Fruit fly (Drosophila melanogaster) whole organism, embryonic: ENCODE data around the gene mRpL51.

Source experiments
- Awh ChIP-seq: fragments of 200-800 bp; sonication (Bioruptor generic); IDR thresholded peaks from 2 replicates; pipeline ENCODE4, ENCODE4 v1.3.6; 2022; ENCODE audit warnings: missing biosample characterization, missing genetic modification characterization
- CG11560 ChIP-seq: fragments of 200-800 bp; sonication (Bioruptor generic); IDR thresholded peaks from 3 replicates; pipeline ENCODE4 v1.3.6; 2022; ENCODE audit warnings: missing biosample characterization, missing genetic modification characterization
- CG17359 ChIP-seq: fragments of 200-800 bp; sonication (Bioruptor generic); optimal IDR thresholded peaks from 3 replicates; lab custom pipeline; 2018; ENCODE audit warnings: missing biosample characterization, mild to moderate bottlenecking, missing genetic modification characterization, moderate library complexity
- CG1792 ChIP-seq: fragments of 200-800 bp; sonication (Bioruptor generic); optimal IDR thresholded peaks from 2 replicates; lab custom pipeline; 2016; ENCODE audit warnings: missing biosample characterization, missing genetic modification characterization
- CG2116 ChIP-seq: fragments of 200-800 bp; sonication (Bioruptor generic); optimal IDR thresholded peaks from 3 replicates; lab custom pipeline; 2018; ENCODE audit warnings: missing biosample characterization, mild to moderate bottlenecking, missing genetic modification characterization
- CG2120 ChIP-seq: fragments of 200-800 bp; sonication (Bioruptor generic); optimal IDR thresholded peaks from 3 replicates; lab custom pipeline; 2016; ENCODE audit warnings: missing biosample characterization, missing genetic modification characterization
- CG31388 ChIP-seq: fragments of 200-800 bp; sonication (Bioruptor generic); optimal IDR thresholded peaks from 2 replicates; lab custom pipeline; 2016; ENCODE audit warnings: missing biosample characterization, missing genetic modification characterization
- CG3163 ChIP-seq: fragments of 200-800 bp; sonication (Bioruptor generic); optimal IDR thresholded peaks from 3 replicates; lab custom pipeline; 2016; ENCODE audit warnings: missing biosample characterization, missing genetic modification characterization
- CG34422 ChIP-seq: fragments of 200-800 bp; sonication (Bioruptor generic); IDR thresholded peaks from 3 replicates; pipeline ENCODE4 v1.3.6; 2022; ENCODE audit warnings: missing biosample characterization, missing genetic modification characterization
- CG5180 ChIP-seq: fragments of 200-800 bp; sonication (Bioruptor generic); optimal IDR thresholded peaks from 3 replicates; lab custom pipeline; 2017; ENCODE audit warnings: missing biosample characterization, missing genetic modification characterization, mild to moderate bottlenecking, moderate library complexity, missing genetic modification reagents
- CG6272 ChIP-seq: fragments of 200-800 bp; sonication (Bioruptor generic); IDR thresholded peaks from 2 replicates; pipeline ENCODE4 v1.3.6; 2022; ENCODE audit warnings: missing biosample characterization, missing genetic modification characterization
- CG6791 ChIP-seq: fragments of 200-800 bp; sonication (Bioruptor generic); IDR thresholded peaks from 3 replicates; pipeline ENCODE4 v1.3.6; 2022; ENCODE audit warnings: missing biosample characterization, missing genetic modification characterization; ENCODE audit not compliant: partially characterized antibody
- CG7963 ChIP-seq: fragments of 200-800 bp; sonication (Bioruptor generic); IDR thresholded peaks from 3 replicates; pipeline ENCODE4 v1.3.6; 2022; ENCODE audit warnings: missing biosample characterization, missing genetic modification characterization; ENCODE audit not compliant: partially characterized antibody
- CG8290 ChIP-seq, 3 experiments: fragments of 200-800 bp; sonication (Bioruptor generic); optimal IDR thresholded peaks; 2 replicates each; lab custom pipeline; 2016 to 2019; ENCODE audit warnings: missing biosample characterization in 3 of 3, missing genetic modification characterization in 3 of 3, mild to moderate bottlenecking in 2 of 3, moderate library complexity in 1 of 3
- CG8924 ChIP-seq: fragments of 200-800 bp; optimal IDR thresholded peaks from 3 replicates; lab custom pipeline; 2019; ENCODE audit warnings: missing biosample characterization, mild to moderate bottlenecking, missing genetic modification characterization, moderate library complexity
- CG9609 ChIP-seq: fragments of 200-800 bp; sonication (Bioruptor generic); optimal IDR thresholded peaks from 3 replicates; lab custom pipeline; 2016; ENCODE audit warnings: missing biosample characterization, missing genetic modification characterization
- CG9797 ChIP-seq: fragments of 200-800 bp; sonication (Bioruptor generic); optimal IDR thresholded peaks from 3 replicates; lab custom pipeline; 2018; ENCODE audit warnings: missing biosample characterization, mild to moderate bottlenecking, missing genetic modification characterization
- Dbx ChIP-seq: fragments of 200-800 bp; sonication (Bioruptor generic); IDR thresholded peaks from 3 replicates; pipeline ENCODE4 v1.3.6; 2022; ENCODE audit warnings: missing biosample characterization, missing genetic modification characterization
- Dek ChIP-seq: fragments of 200-800 bp; sonication (Bioruptor generic); optimal IDR thresholded peaks from 3 replicates; lab custom pipeline; 2019; ENCODE audit warnings: missing biosample characterization, mild to moderate bottlenecking, missing genetic modification characterization, moderate library complexity
- Dll ChIP-seq: fragments of 200-800 bp; sonication (Bioruptor generic); IDR thresholded peaks from 4 replicates; pipeline ENCODE4 v1.3.6; 2022; ENCODE audit warnings: missing biosample characterization, missing genetic modification characterization; ENCODE audit not compliant: partially characterized antibody
- E2f2 ChIP-seq: fragments of 200-800 bp; sonication (Bioruptor generic); IDR thresholded peaks from 2 replicates; pipeline ENCODE4 v1.3.6; 2022; ENCODE audit warnings: missing biosample characterization, missing genetic modification characterization
- ERR ChIP-seq: fragments of 200-800 bp; sonication (Bioruptor generic); optimal IDR thresholded peaks from 2 replicates; lab custom pipeline; 2016; ENCODE audit warnings: missing biosample characterization, missing genetic modification characterization
- HmgD ChIP-seq: fragments of 200-800 bp; sonication (Bioruptor generic); optimal IDR thresholded peaks from 3 replicates; lab custom pipeline; 2016; ENCODE audit warnings: missing biosample characterization, missing genetic modification characterization
- Hr3 ChIP-seq: fragments of 200-800 bp; sonication (Bioruptor generic); optimal IDR thresholded peaks from 3 replicates; lab custom pipeline; 2016; ENCODE audit warnings: missing biosample characterization, missing genetic modification characterization
- Lhr ChIP-seq: fragments of 200-800 bp; sonication (Bioruptor generic); optimal IDR thresholded peaks from 3 replicates; lab custom pipeline; 2017; ENCODE audit warnings: mild to moderate bottlenecking, missing biosample characterization, missing genetic modification reagents, missing genetic modification characterization
- MESR4 ChIP-seq: fragments of 200-800 bp; sonication (Bioruptor generic); optimal IDR thresholded peaks from 2 replicates; lab custom pipeline; 2018; ENCODE audit warnings: missing biosample characterization, mild to moderate bottlenecking, missing genetic modification characterization, moderate library complexity
- NC2α ChIP-seq: fragments of 200-800 bp; sonication (Bioruptor generic); optimal IDR thresholded peaks from 2 replicates; lab custom pipeline; 2016; ENCODE audit warnings: missing biosample characterization, missing genetic modification characterization
- Poxn ChIP-seq: fragments of 200-800 bp; sonication (Bioruptor generic); IDR thresholded peaks from 2 replicates; pipeline ENCODE4 v1.3.6; 2022; ENCODE audit warnings: missing biosample characterization, missing genetic modification characterization
- Rfx ChIP-seq: fragments of 200-800 bp; sonication (Bioruptor generic); IDR thresholded peaks from 2 replicates; pipeline ENCODE4 v1.3.6; 2022; ENCODE audit warnings: missing biosample characterization, missing genetic modification characterization
- Stat92E ChIP-seq, 3 experiments: fragments of >200 bp in 2 of 3; fragments of 200-800 bp in 1 of 3; sonication (Bioruptor generic) in 1 of 3; optimal IDR thresholded peaks; 2 replicates each; lab custom pipeline; 2017 to 2019; ENCODE audit warnings: missing biosample characterization in 3 of 3, missing genetic modification characterization in 3 of 3, mild to moderate bottlenecking in 1 of 3, moderate library complexity in 1 of 3
- chinmo ChIP-seq: fragments of 200-800 bp; sonication (Bioruptor generic); IDR thresholded peaks from 4 replicates; pipeline ENCODE4 v1.3.6; 2022; ENCODE audit warnings: missing biosample characterization, missing genetic modification characterization; ENCODE audit not compliant: partially characterized antibody
- gcm2 ChIP-seq: fragments of 200-800 bp; sonication (Bioruptor generic); optimal IDR thresholded peaks from 2 replicates; lab custom pipeline; 2016; ENCODE audit warnings: missing biosample characterization, missing genetic modification characterization
- her ChIP-seq: fragments of 200-800 bp; sonication (Bioruptor generic); optimal IDR thresholded peaks from 2 replicates; lab custom pipeline; 2016; ENCODE audit warnings: missing biosample characterization, missing genetic modification characterization
- hkb ChIP-seq, 2 experiments: fragments of 200-800 bp in 1 of 2; fragments of >200 bp in 1 of 2; sonication (Bioruptor generic) in 1 of 2; IDR thresholded peaks in 1 of 2; optimal IDR thresholded peaks in 1 of 2; 2 replicates each; pipeline versions ENCODE4 v1.3.6 to Lab custom; 2017 to 2022; ENCODE audit warnings: missing biosample characterization in 1 of 2, missing genetic modification characterization in 1 of 2
- jumu ChIP-seq: fragments of 200-800 bp; sonication (Bioruptor generic); optimal IDR thresholded peaks from 3 replicates; lab custom pipeline; 2016; ENCODE audit warnings: missing biosample characterization, missing genetic modification characterization
- knrl ChIP-seq: fragments of 200-800 bp; sonication (Bioruptor generic); IDR thresholded peaks from 3 replicates; pipeline ENCODE4 v1.3.6; 2022; ENCODE audit warnings: missing biosample characterization, missing genetic modification characterization; ENCODE audit not compliant: partially characterized antibody
- lola ChIP-seq, 3 experiments: fragments of >200 bp in 2 of 3; fragments of 200-800 bp in 1 of 3; sonication (Bioruptor generic) in 1 of 3; optimal IDR thresholded peaks; 2 replicates each; lab custom pipeline; 2017 to 2019; ENCODE audit warnings: missing biosample characterization in 3 of 3, missing genetic modification characterization in 3 of 3, mild to moderate bottlenecking in 1 of 3, moderate library complexity in 1 of 3
- mld ChIP-seq: fragments of 200-800 bp; sonication (Bioruptor generic); IDR thresholded peaks from 3 replicates; pipeline ENCODE4 v1.3.6; 2022; ENCODE audit warnings: missing biosample characterization, missing genetic modification characterization; ENCODE audit not compliant: partially characterized antibody
- nerfin-1 ChIP-seq: fragments of 200-800 bp; sonication (Bioruptor generic); optimal IDR thresholded peaks from 3 replicates; lab custom pipeline; 2019; ENCODE audit warnings: missing biosample characterization, mild to moderate bottlenecking, missing genetic modification characterization, moderate library complexity
- p53 ChIP-seq: fragments of 200-800 bp; sonication (Bioruptor generic); optimal IDR thresholded peaks from 2 replicates; lab custom pipeline; 2016; ENCODE audit warnings: missing biosample characterization, missing genetic modification characterization
- phol ChIP-seq: fragments of 200-800 bp; sonication (Bioruptor generic); optimal IDR thresholded peaks from 3 replicates; lab custom pipeline; 2018; ENCODE audit warnings: missing biosample characterization, mild to moderate bottlenecking, missing genetic modification characterization, moderate library complexity
- pita ChIP-seq: fragments of 200-800 bp; sonication (Bioruptor generic); optimal IDR thresholded peaks from 2 replicates; lab custom pipeline; 2017; ENCODE audit warnings: missing biosample characterization, mild to moderate bottlenecking, missing genetic modification characterization
- pros ChIP-seq: fragments of 200-800 bp; sonication (Bioruptor generic); optimal IDR thresholded peaks from 3 replicates; lab custom pipeline; 2019; ENCODE audit warnings: missing biosample characterization, mild to moderate bottlenecking, missing genetic modification characterization, moderate library complexity
- pum ChIP-seq: fragments of 200-800 bp; sonication (Bioruptor generic); optimal IDR thresholded peaks from 2 replicates; lab custom pipeline; 2016; ENCODE audit warnings: missing biosample characterization, missing genetic modification characterization
- tup ChIP-seq: fragments of 200-800 bp; sonication (Bioruptor generic); optimal IDR thresholded peaks from 2 replicates; lab custom pipeline; 2016; ENCODE audit warnings: missing biosample characterization, mild to moderate bottlenecking, missing genetic modification characterization, moderate library complexity
- unc-4 ChIP-seq: fragments of 200-800 bp; sonication (Bioruptor generic); IDR thresholded peaks from 2 replicates; pipeline ENCODE4 v1.3.6; 2022; ENCODE audit warnings: missing biosample characterization, missing genetic modification characterization; ENCODE audit not compliant: partially characterized antibody
- usp ChIP-seq: fragments of >200 bp; optimal IDR thresholded peaks from 2 replicates; lab custom pipeline; 2017; ENCODE audit warnings: missing biosample characterization, missing genetic modification characterization
- vnd ChIP-seq: fragments of 200-800 bp; sonication (Bioruptor generic); IDR thresholded peaks from 3 replicates; pipeline ENCODE4 v1.3.6; 2022; ENCODE audit warnings: missing biosample characterization, missing genetic modification characterization; ENCODE audit not compliant: partially characterized antibody

mRpL51 gene

dm6 chr2L:8511723-8512122 lies 5.5 kb downstream of the mRpL51 start, which contains the start of gene CG13096 (continued):
- TF ChIP-seq knrl (GFP tag; lab: Robert Waterston, UW) (peak; percentile 98), CG9797 (peak; percentile 65), Poxn (GFP tag; lab: Robert Waterston, UW) (no peak), Dbx (GFP tag; lab: Robert Waterston, UW) (peak; percentile 52; the same call in 1 of the 3 replicates), pita (GFP tag; lab: Kevin White, UChicago) (peak; percentile 78), E2f2 (peak; percentile 86), Rfx (peak; percentile 66), Dek (tag; lab: Kevin White, UChicago) (peak; percentile 52), jumu (GFP tag; lab: Kevin White, UChicago) (peak; percentile 14), nerfin-1 (tag; lab: Kevin White, UChicago) (peak; percentile 22), Dll (peak; percentile 99), tup (GFP tag; lab: Kevin White, UChicago) (no peak), pros (GFP tag; lab: Kevin White, UChicago) (no peak), CG6791 (peak; percentile 99), CG8924 (tag; lab: Kevin White, UChicago) (peak; percentile 6), mld (GFP tag; lab: Robert Waterston, UW) (peak; percentile 94), CG1792 (GFP tag; lab: Kevin White, UChicago) (no peak), CG5180 (no peak), hkb (optimal IDR thresholded peaks at IDR 0.05; lab: Kevin White, UChicago) (no peak), hkb (GFP tag; IDR thresholded peaks at IDR 0.05; lab: Robert Waterston, UW) (no peak), CG9609 (GFP tag; lab: Kevin White, UChicago) (peak; percentile 35), Stat92E (GFP tag; optimal IDR thresholded peaks at IDR 0.05; lab: Kevin White, UChicago) (peak in 1 of 3 experiments; percentile 44), CG34422 (GFP tag; lab: Robert Waterston, UW) (peak; percentile 71; the same call in 1 of the 3 replicates), CG11560 (tag; lab: Robert Waterston, UW) (peak; percentile 58; the same call in 1 of the 3 replicates), CG17359 (tag; lab: Kevin White, UChicago) (no peak), phol (tag; lab: Kevin White, UChicago) (peak; percentile 61), ERR (GFP tag; lab: Kevin White, UChicago) (peak; percentile 15), p53 (peak; percentile 9), CG2116 (GFP tag; lab: Kevin White, UChicago) (peak; percentile 96), CG6272 (peak; percentile 22; the same call in 1 of the 2 replicates), lola (GFP tag; optimal IDR thresholded peaks at IDR 0.05; lab: Kevin White, UChicago) (peak in 1 of 3 experiments; percentile 3), MESR4 (peak; percentile 66), pum (no peak), usp (GFP tag; lab: Kevin White, UChicago) (no peak), gcm2 (GFP tag; lab: Kevin White, UChicago) (no peak), her (GFP tag; lab: Kevin White, UChicago) (peak; percentile 10), unc-4 (peak; percentile 99), CG31388 (GFP tag; lab: Kevin White, UChicago) (no peak), HmgD (GFP tag; lab: Kevin White, UChicago) (peak; percentile 83), chinmo (peak; percentile 99), Awh (no peak), CG2120 (GFP tag; lab: Kevin White, UChicago) (peak; percentile 48), NC2α (GFP tag; lab: Kevin White, UChicago) (no peak), Lhr (peak; percentile 77), vnd (GFP tag; lab: Robert Waterston, UW) (peak; percentile 97), CG8290 (GFP tag; optimal IDR thresholded peaks at IDR 0.05; lab: Kevin White, UChicago) (peak; percentile 90), CG8290 (tag; optimal IDR thresholded peaks at IDR 0.05; lab: Kevin White, UChicago) (peak; percentile 75 to 96), CG3163 (GFP tag; lab: Kevin White, UChicago) (no peak), CG7963 (peak; percentile 97), Hr3 (GFP tag; lab: Kevin White, UChicago) (peak; percentile 3)
